Fruit fly (Drosophila melanogaster) whole organism: ENCODE data around the gene Eip93F.

Experiments
- CG8478 ChIP-seq: fragments of >200 bp; optimal IDR thresholded peaks from 2 replicates; lab custom pipeline; 2018; ENCODE audit warnings: inconsistent platforms
- Dll ChIP-seq: fragments of >200 bp; optimal IDR thresholded peaks from 2 replicates; lab custom pipeline; 2017
- pan ChIP-seq: fragments of >200 bp; optimal IDR thresholded peaks from 2 replicates; lab custom pipeline; 2017
- psq ChIP-seq: fragments of >200 bp; optimal IDR thresholded peaks from 2 replicates; lab custom pipeline; 2017
- usp ChIP-seq: fragments of >200 bp; optimal IDR thresholded peaks from 2 replicates; lab custom pipeline; 2017; ENCODE audit warnings: missing biosample characterization, missing genetic modification characterization, mixed read lengths

DNA sequence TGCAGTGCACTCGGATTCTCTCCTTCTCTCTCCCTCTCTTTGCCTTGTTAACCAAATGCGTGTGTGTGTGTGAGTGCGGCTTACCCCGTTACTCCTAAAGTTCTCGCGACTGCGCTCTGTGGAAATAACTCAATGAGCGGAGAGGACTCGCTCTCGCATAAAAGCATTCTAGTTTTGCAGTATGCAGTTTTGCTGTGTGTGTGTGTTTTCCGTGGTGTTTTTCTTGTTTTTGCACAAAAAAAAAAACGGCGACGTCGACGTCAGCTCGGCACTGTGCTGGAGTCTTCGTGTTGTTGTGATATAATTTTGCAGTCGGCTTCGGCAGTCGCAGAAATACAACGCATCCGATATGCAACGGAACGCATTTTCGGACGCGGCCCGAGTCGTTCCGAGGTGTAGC, 23.2 kb downstream of the Eip93F start:
- TF ChIP-seq CG8478 (no peak), psq (no peak), usp (no peak), Dll (lab: Kevin White, UChicago) (no peak), pan (lab: Kevin White, UChicago) (no peak)
